Fruit fly (Drosophila melanogaster) whole organism, embryonic: ENCODE measurements around the gene dbr.
"Not testable (repeated sequence)": the region's sequence is repeated elsewhere in the genome, so short reads cannot be mapped to it uniquely, and the experiment has no call there.

Experiments used
- CG10321 ChIP-seq: fragments of 200-800 bp; sonication (Bioruptor generic); IDR thresholded peaks from 2 replicates; pipeline ENCODE4 v1.3.6; 2022; ENCODE audit warnings: missing biosample characterization, missing genetic modification characterization
- CG11695 ChIP-seq: fragments of 200-800 bp; sonication (Bioruptor generic); IDR thresholded peaks from 3 replicates; pipeline ENCODE4 v1.3.6; 2022; ENCODE audit warnings: missing biosample characterization, missing genetic modification characterization
- CG11696 ChIP-seq: fragments of 200-800 bp; sonication (Bioruptor generic); IDR thresholded peaks from 2 replicates; pipeline ENCODE4 v1.3.6; 2022; ENCODE audit warnings: missing biosample characterization, missing genetic modification characterization
- CG13287 ChIP-seq: fragments of 200-800 bp; sonication (Bioruptor generic); IDR thresholded peaks from 2 replicates; pipeline ENCODE4 v1.3.6; 2022; ENCODE audit warnings: missing biosample characterization, missing genetic modification characterization; ENCODE audit not compliant: partially characterized antibody
- CG14014 ChIP-seq: fragments of 200-800 bp; sonication (Bioruptor generic); IDR thresholded peaks from 2 replicates; pipeline ENCODE4 v1.3.6; 2022; ENCODE audit warnings: missing biosample characterization, missing genetic modification characterization
- CG14441 ChIP-seq: fragments of 200-800 bp; sonication (Bioruptor generic); IDR thresholded peaks from 2 replicates; pipeline ENCODE4 v1.3.6; 2022; ENCODE audit warnings: missing biosample characterization, missing genetic modification characterization
- CG2199 ChIP-seq: fragments of 200-800 bp; sonication (Bioruptor generic); IDR thresholded peaks from 3 replicates; pipeline ENCODE4 v1.3.6; 2022; ENCODE audit warnings: missing biosample characterization, missing genetic modification characterization
- CG32767 ChIP-seq: fragments of 200-800 bp; sonication (Bioruptor generic); IDR thresholded peaks from 2 replicates; pipeline ENCODE4 v1.3.6; 2022; ENCODE audit warnings: missing biosample characterization, missing genetic modification characterization
- CG33213 ChIP-seq: fragments of 200-800 bp; sonication (Bioruptor generic); optimal IDR thresholded peaks from 3 replicates; lab custom pipeline; 2016; ENCODE audit warnings: missing biosample characterization, missing genetic modification characterization
- CG34224 ChIP-seq: fragments of 200-800 bp; sonication (Bioruptor generic); IDR thresholded peaks from 3 replicates; pipeline ENCODE4 v1.3.6; 2022; ENCODE audit warnings: missing biosample characterization, missing genetic modification characterization; ENCODE audit not compliant: partially characterized antibody
- CG3995 ChIP-seq: fragments of 200-800 bp; sonication (Bioruptor generic); optimal IDR thresholded peaks from 3 replicates; lab custom pipeline; 2016; ENCODE audit warnings: missing biosample characterization, missing genetic modification characterization
- CG8290 ChIP-seq, 3 experiments: fragments of 200-800 bp; sonication (Bioruptor generic); optimal IDR thresholded peaks; 2 replicates each; lab custom pipeline; 2016 to 2019; ENCODE audit warnings: missing biosample characterization in 3 of 3, missing genetic modification characterization in 3 of 3, mild to moderate bottlenecking in 2 of 3, moderate library complexity in 1 of 3
- CG9797 ChIP-seq: fragments of 200-800 bp; sonication (Bioruptor generic); optimal IDR thresholded peaks from 3 replicates; lab custom pipeline; 2018; ENCODE audit warnings: missing biosample characterization, mild to moderate bottlenecking, missing genetic modification characterization
- Camta ChIP-seq: fragments of 200-800 bp; sonication (Bioruptor generic); optimal IDR thresholded peaks from 2 replicates; lab custom pipeline; 2016; ENCODE audit warnings: missing biosample characterization, missing genetic modification characterization
- Dll ChIP-seq: fragments of 200-800 bp; sonication (Bioruptor generic); IDR thresholded peaks from 4 replicates; pipeline ENCODE4 v1.3.6; 2022; ENCODE audit warnings: missing biosample characterization, missing genetic modification characterization; ENCODE audit not compliant: partially characterized antibody
- GATAe ChIP-seq: fragments of 200-800 bp; sonication (Bioruptor generic); conservative IDR thresholded peaks from 2 replicates; pipeline ENCODE4 v1.3.6; 2022; ENCODE audit warnings: missing biosample characterization, missing genetic modification characterization
- Lhr ChIP-seq: fragments of 200-800 bp; sonication (Bioruptor generic); optimal IDR thresholded peaks from 3 replicates; lab custom pipeline; 2017; ENCODE audit warnings: mild to moderate bottlenecking, missing biosample characterization, missing genetic modification reagents, missing genetic modification characterization
- Med ChIP-seq: fragments of 200-800 bp; sonication (Bioruptor generic); peaks from one replicate; lab custom pipeline; 2016; ENCODE audit warnings: missing biosample characterization, missing genetic modification characterization, mild to moderate bottlenecking, inconsistent platforms, moderate library complexity
- Scr ChIP-seq: fragments of 200-800 bp; sonication (Bioruptor generic); IDR thresholded peaks from 2 replicates; pipeline ENCODE4 v1.3.6; 2022; ENCODE audit warnings: missing biosample characterization, missing genetic modification characterization; ENCODE audit not compliant: partially characterized antibody
- Taf1 ChIP-seq: fragments of 200-800 bp; sonication (Bioruptor generic); IDR thresholded peaks from 2 replicates; pipeline ENCODE4 v1.3.6; 2022; ENCODE audit warnings: missing biosample characterization, missing genetic modification characterization
- Xrp1 ChIP-seq: fragments of 200-800 bp; sonication (Bioruptor generic); IDR thresholded peaks from 2 replicates; pipeline ENCODE4 v1.3.6; 2022; ENCODE audit warnings: missing biosample characterization, missing genetic modification characterization
- ato ChIP-seq: fragments of 200-800 bp; sonication (Bioruptor generic); IDR thresholded peaks from 2 replicates; pipeline ENCODE4 v1.3.6; 2022; ENCODE audit warnings: missing biosample characterization, missing genetic modification characterization; ENCODE audit not compliant: partially characterized antibody
- dimm ChIP-seq: fragments of 200-800 bp; sonication (Bioruptor generic); IDR thresholded peaks from 2 replicates; pipeline ENCODE4 v1.3.6; 2022; ENCODE audit warnings: missing biosample characterization, missing genetic modification characterization
- gfzf ChIP-seq: fragments of 200-800 bp; sonication (Bioruptor generic); optimal IDR thresholded peaks from 2 replicates; lab custom pipeline; 2016; ENCODE audit warnings: missing biosample characterization, mild to moderate bottlenecking, missing genetic modification characterization, moderate library complexity
- hbn ChIP-seq: fragments of 200-800 bp; sonication (Bioruptor generic); IDR thresholded peaks from 2 replicates; pipeline ENCODE4 v1.3.6; 2022; ENCODE audit warnings: missing biosample characterization, missing genetic modification characterization; ENCODE audit not compliant: partially characterized antibody
- knrl ChIP-seq: fragments of 200-800 bp; sonication (Bioruptor generic); IDR thresholded peaks from 3 replicates; pipeline ENCODE4 v1.3.6; 2022; ENCODE audit warnings: missing biosample characterization, missing genetic modification characterization; ENCODE audit not compliant: partially characterized antibody
- mld ChIP-seq: fragments of 200-800 bp; sonication (Bioruptor generic); IDR thresholded peaks from 3 replicates; pipeline ENCODE4 v1.3.6; 2022; ENCODE audit warnings: missing biosample characterization, missing genetic modification characterization; ENCODE audit not compliant: partially characterized antibody
- pan ChIP-seq, 4 experiments: fragments of >200 bp in 3 of 4; fragments of 200-800 bp in 1 of 4; sonication (Bioruptor generic) in 1 of 4; optimal IDR thresholded peaks in 3 of 4; IDR thresholded peaks in 1 of 4; 2 replicates each; pipeline versions ENCODE4 v1.3.6 to Lab custom; 2017 to 2022; ENCODE audit warnings: missing biosample characterization in 2 of 4, missing genetic modification characterization in 2 of 4, mixed read lengths in 1 of 4
- pzg ChIP-seq: fragments of 200-800 bp; sonication (Bioruptor generic); optimal IDR thresholded peaks from 3 replicates; lab custom pipeline; 2018; ENCODE audit warnings: missing biosample characterization, mild to moderate bottlenecking, missing genetic modification characterization, moderate library complexity
- row ChIP-seq: fragments of 200-800 bp; sonication (Bioruptor generic); IDR thresholded peaks from 3 replicates; pipeline ENCODE4 v1.3.6; 2022; ENCODE audit warnings: missing biosample characterization, missing genetic modification characterization
- sens ChIP-seq: fragments of 200-800 bp; sonication (Bioruptor generic); peaks from one replicate; lab custom pipeline; 2016; ENCODE audit warnings: missing biosample characterization, missing genetic modification characterization
- slbo ChIP-seq: fragments of 200-800 bp; sonication (Bioruptor generic); IDR thresholded peaks from 2 replicates; pipeline ENCODE4 v1.3.6; 2022; ENCODE audit warnings: missing biosample characterization, missing genetic modification characterization
- sna ChIP-seq: fragments of 200-800 bp; sonication (Bioruptor generic); IDR thresholded peaks from 2 replicates; pipeline ENCODE4 v1.3.6; 2022; ENCODE audit warnings: missing biosample characterization, missing genetic modification characterization; ENCODE audit not compliant: partially characterized antibody
- stwl ChIP-seq: fragments of 200-800 bp; sonication (Bioruptor generic); optimal IDR thresholded peaks from 3 replicates; lab custom pipeline; 2018; ENCODE audit warnings: missing biosample characterization, mild to moderate bottlenecking, missing genetic modification characterization, moderate library complexity
- zen2 ChIP-seq: fragments of 200-800 bp; sonication (Bioruptor generic); IDR thresholded peaks from 3 replicates; pipeline ENCODE4 v1.3.6; 2022; ENCODE audit warnings: missing biosample characterization, missing genetic modification characterization; ENCODE audit not compliant: partially characterized antibody

Gene dbr

dm6 chr2L:66369-67278 is at the start of gene dbr (continued):
- TF ChIP-seq Camta (GFP tag; lab: Kevin White, UChicago) (no peak), CG8290 (GFP tag; optimal IDR thresholded peaks at IDR 0.05; lab: Kevin White, UChicago) (no peak), CG8290 (tag; optimal IDR thresholded peaks at IDR 0.05; lab: Kevin White, UChicago) (peak in 1 of 2 experiments; percentile 70), CG32767 (GFP tag; lab: Robert Waterston, UW) (no peak), zen2 (GFP tag; lab: Robert Waterston, UW) (no peak; the same call in 2 of the 3 replicates), CG10321 (GFP tag; lab: Robert Waterston, UW) (no peak), dimm (GFP tag; lab: Robert Waterston, UW) (no peak)
- TF ChIP-seq, all 482 proteins: peak for 118

- 0 out of 2 replicates have a peak, but pooled peaks have one; percentile 4 for TF ChIP-seq CG14014 (GFP tag; lab: Robert Waterston, UW)
- TF ChIP-seq, all 482 proteins: peak for 1; not testable (repeated sequence) for 481
Measured at dm6 chr2L:16712-17111, 49.6 kb upstream of the dbr start.

dm6 chr2L:18438-19105 is 47.7 kb upstream of the dbr start:
- peak; percentile 57; the same call in 2 of the 3 replicates for TF ChIP-seq knrl (GFP tag; lab: Robert Waterston, UW)
- TF ChIP-seq gfzf (GFP tag; lab: Kevin White, UChicago) = peak; percentile 61
- peak; percentile 16 for TF ChIP-seq sens (GFP tag; lab: Kevin White, UChicago)
- peak; percentile 40; the same call in 1 of the 3 replicates for TF ChIP-seq row (GFP tag; lab: Robert Waterston, UW)
- TF ChIP-seq mld (GFP tag; lab: Robert Waterston, UW) = 0 out of 3 replicates have a peak, but pooled peaks have one; percentile 8
- peak; percentile 83 for TF ChIP-seq CG33213 (GFP tag; lab: Kevin White, UChicago)
- peak; percentile 64; the same call in 1 of the 3 replicates for TF ChIP-seq CG2199 (GFP tag; lab: Robert Waterston, UW)
- peak; percentile 94 for TF ChIP-seq CG3995 (GFP tag; lab: Kevin White, UChicago)
- TF ChIP-seq hbn = peak; percentile 60
- peak; percentile 21 for TF ChIP-seq Med (GFP tag; lab: Kevin White, UChicago)
- peak; percentile 65; the same call in 1 of the 2 replicates for TF ChIP-seq sna (GFP tag; lab: Robert Waterston, UW)
- peak; percentile 46 for TF ChIP-seq CG9797 (GFP tag; lab: Kevin White, UChicago)
- peak; percentile 34 for TF ChIP-seq Scr (GFP tag; lab: Robert Waterston, UW)
- peak; percentile 24 for TF ChIP-seq pzg (GFP tag; lab: Kevin White, UChicago)
- TF ChIP-seq stwl (tag; lab: Kevin White, UChicago) = peak; percentile 100
- TF ChIP-seq CG34224 = peak; percentile 36; the same call in 1 of the 3 replicates
- TF ChIP-seq ato (GFP tag; lab: Robert Waterston, UW) = 0 out of 2 replicates have a peak, but pooled peaks have one; percentile 17
- 0 out of 4 replicates have a peak, but pooled peaks have one; percentile 36 for TF ChIP-seq Dll (GFP tag; lab: Robert Waterston, UW)
- TF ChIP-seq CG13287 (GFP tag; lab: Robert Waterston, UW) = peak; percentile 82; the same call in 1 of the 2 replicates
- peak; percentile 54 for TF ChIP-seq Lhr (GFP tag; lab: Kevin White, UChicago)

dm6 chr2L:20410-20809 is 45.9 kb upstream of the dbr start:
- peak; percentile 33; the same call in 1 of the 2 replicates for TF ChIP-seq slbo (GFP tag; lab: Robert Waterston, UW)
- peak; percentile 38; the same call in 2 of the 3 replicates for TF ChIP-seq row (GFP tag; lab: Robert Waterston, UW)
- TF ChIP-seq GATAe (GFP tag; lab: Robert Waterston, UW) = peak; percentile 50; the same call in 1 of the 2 replicates
- TF ChIP-seq CG32767 (GFP tag; lab: Robert Waterston, UW) = peak; percentile 61
- peak; percentile 64; the same call in 1 of the 2 replicates for TF ChIP-seq Xrp1 (GFP tag; lab: Robert Waterston, UW)
- TF ChIP-seq CG11695 = peak; percentile 66
- TF ChIP-seq pan (optimal IDR thresholded peaks at IDR 0.05; lab: Kevin White, UChicago) = not testable (repeated sequence)
- TF ChIP-seq pan (GFP tag; optimal IDR thresholded peaks at IDR 0.05 in 1 of 2, IDR thresholded peaks at IDR 0.05 in 1 of 2) = peak in 1 of 2 experiments; percentile 5
- TF ChIP-seq CG14441 (GFP tag; lab: Robert Waterston, UW) = peak; percentile 37; the same call in 1 of the 2 replicates
- TF ChIP-seq CG11696 = peak; percentile 94
- peak; percentile 37; the same call in 1 of the 2 replicates for TF ChIP-seq CG14014 (GFP tag; lab: Robert Waterston, UW)
- 0 out of 2 replicates have a peak, but pooled peaks have one; percentile 28 for TF ChIP-seq Taf1 (GFP tag; lab: Robert Waterston, UW)
